Worm (Caenorhabditis elegans) whole organism, young adult: ENCODE measurements around the gene M195.2.

ENCODE experiments used
- die-1 ChIP-seq: sonication (generic microtip); optimal IDR thresholded peaks from 2 replicates; lab custom pipeline; 2016; ENCODE audit warnings: missing genotype, mild to moderate bottlenecking, missing genetic modification characterization, missing compliant biosample characterization
- ztf-26 ChIP-seq: sonication (generic microtip); optimal IDR thresholded peaks from 2 replicates; lab custom pipeline; 2017; ENCODE audit warnings: missing genetic modification characterization, missing compliant biosample characterization

- TF ChIP-seq ztf-26 (no peak), die-1 (no peak)
Measured at ce11 chrII:8392215-8392614, 31.7 kb downstream of the M195.2 start.
